Worm (Caenorhabditis elegans): ENCODE data around the gene C25D7.10.

C25D7.10 gene

DNA sequence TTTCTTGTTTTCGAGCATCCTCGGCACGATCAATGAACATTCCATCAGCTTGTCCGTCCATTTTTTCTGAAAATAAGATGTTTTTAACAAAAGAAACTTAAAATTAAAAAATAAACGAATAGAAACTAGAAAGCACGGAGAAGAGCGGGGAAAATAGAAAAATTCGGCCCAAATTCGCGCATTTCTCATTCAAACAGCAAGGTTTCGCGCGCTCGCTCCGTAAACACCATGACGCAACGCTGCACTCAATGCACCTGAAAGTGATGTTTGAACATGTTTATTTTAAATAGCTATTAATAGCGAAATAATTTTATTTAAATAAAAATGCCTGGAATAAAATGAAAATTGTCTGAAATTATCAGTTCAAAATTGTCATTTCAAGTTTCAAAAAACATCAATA, 7.7 kb upstream of the C25D7.10 start, which contains the start of the genes mcm-3 and C25D7.15 (continued):
- TF ChIP-seq F57C9.4 (tag; optimal IDR thresholded peaks at IDR 0.05) (no peak), ceh-91 (GFP tag; IDR thresholded peaks at IDR 0.05) (peak; percentile 89), lin-35 (GFP tag; optimal IDR thresholded peaks at IDR 0.05) (peak in 2 of 3 experiments; percentile 45 to 62), dpff-1 (tag; optimal IDR thresholded peaks at IDR 0.05) (no peak), atf-7 (tag; optimal IDR thresholded peaks at IDR 0.05) (no peak), lin-54 (GFP tag; optimal IDR thresholded peaks at IDR 0.05) (peak; percentile 80), K11D2.4 (GFP tag; IDR thresholded peaks at IDR 0.05) (no peak), Y67H2A.10 (GFP tag; conservative IDR thresholded peaks at IDR 0.05) (no peak), ztf-6 (GFP tag; IDR thresholded peaks at IDR 0.05) (no peak), gei-17 (GFP tag; optimal IDR thresholded peaks at IDR 0.05) (no peak), ZK185.1 (tag; optimal IDR thresholded peaks at IDR 0.05; ENCODE audit: poor library complexity, severe bottlenecking) (no peak), nhr-80 (tag; optimal IDR thresholded peaks at IDR 0.05) (no peak), dox-1 (GFP tag; IDR thresholded peaks at IDR 0.05) (peak; percentile 69; the same call in 1 of the 2 replicates), B0336.3 (GFP tag; IDR thresholded peaks at IDR 0.05) (peak; percentile 50; the same call in 1 of the 2 replicates), F57A8.1 (GFP tag; optimal IDR thresholded peaks at IDR 0.05) (no peak), hlh-26 (GFP tag; conservative IDR thresholded peaks at IDR 0.05) (no peak), somi-1 (GFP tag; optimal IDR thresholded peaks at IDR 0.05) (no peak), hrde-1 (tag; optimal IDR thresholded peaks at IDR 0.05; ENCODE audit: borderline replicate concordance) (no peak), tbp1 (GFP tag; optimal IDR thresholded peaks at IDR 0.05) (peak; percentile 55), T26A5.8 (tag; optimal IDR thresholded peaks at IDR 0.05) (no peak), F52B5.7 (tag; optimal IDR thresholded peaks at IDR 0.05) (no peak), lir-1 (GFP tag; conservative IDR thresholded peaks at IDR 0.05) (no peak), F23B12.7 (tag; optimal IDR thresholded peaks at IDR 0.05; ENCODE audit: insufficient read depth) (no peak), zfh-2 (GFP tag; conservative IDR thresholded peaks at IDR 0.05) (no peak), athp-1 (tag; optimal IDR thresholded peaks at IDR 0.05) (no peak), ztf-22 (GFP tag; optimal IDR thresholded peaks at IDR 0.05) (no peak), pha-4 (tag; optimal IDR thresholded peaks at IDR 0.05) (no peak), mcd-1 (GFP tag; IDR thresholded peaks at IDR 0.05) (peak; percentile 49), Y95B8A.8 (GFP tag; IDR thresholded peaks at IDR 0.05) (peak; percentile 61; the same call in 1 of the 2 replicates), F55B11.4 (tag; optimal IDR thresholded peaks at IDR 0.05; ENCODE audit: borderline replicate concordance, insufficient read depth) (no peak), F37B4.10 (GFP tag; IDR thresholded peaks at IDR 0.05) (no peak), snpc-1.1 (tag; optimal IDR thresholded peaks at IDR 0.05; ENCODE audit: insufficient read depth) (peak; percentile 46), akir-1 (GFP tag; optimal IDR thresholded peaks at IDR 0.05) (no peak), C17E4.6 (GFP tag; IDR thresholded peaks at IDR 0.05) (no peak), hsf-1 (GFP tag; IDR thresholded peaks at IDR 0.05) (peak; percentile 87), madf-3 (GFP tag; IDR thresholded peaks at IDR 0.05) (peak; percentile 78; the same call in 1 of the 2 replicates), bed-2 (GFP tag; IDR thresholded peaks at IDR 0.05) (no peak), F33H1.4 (GFP tag; IDR thresholded peaks at IDR 0.05) (peak; percentile 75), rpc-1 (optimal IDR thresholded peaks at IDR 0.05) (no peak), rpc-1 (tag; optimal IDR thresholded peaks at IDR 0.05) (no peak), unc-130 (GFP tag; optimal IDR thresholded peaks at IDR 0.05) (peak; percentile 0), die-1 (tag; optimal IDR thresholded peaks at IDR 0.05) (no peak), attf-5 (GFP tag; optimal IDR thresholded peaks at IDR 0.05) (no peak), ceh-40 (GFP tag; IDR thresholded peaks at IDR 0.05) (no peak), Y53G8AR.9 (GFP tag; conservative IDR thresholded peaks at IDR 0.05) (no peak), B0019.2 (GFP tag; conservative IDR thresholded peaks at IDR 0.05) (peak; percentile 84), dpl-1 (GFP tag; optimal IDR thresholded peaks at IDR 0.05) (peak; percentile 89), cebp-2 (GFP tag; IDR thresholded peaks at IDR 0.05) (no peak), B0035.1 (tag; optimal IDR thresholded peaks at IDR 0.05) (no peak)

All from whole organism, young adult.